Fruit fly (Drosophila melanogaster) S2 (cell line): Measurements from ENCODE around the gene Ype.

Experiments
- CG8478 ChIP-seq: fragments of >200 bp; optimal IDR thresholded peaks from 2 replicates; lab custom pipeline; 2018
- CTCF ChIP-seq, 2 experiments: fragments of >200 bp; optimal IDR thresholded peaks; 2 replicates each; lab custom pipeline; 2018

- no peak for TF ChIP-seq CTCF (optimal IDR thresholded peaks at IDR 0.05; lab: Kevin White, UChicago)
- TF ChIP-seq CG8478 (lab: Kevin White, UChicago): no peak
These were observed 441 bp downstream of the Ype start for dm6 chrX:13386776-13387175.
